Worm (Caenorhabditis elegans): ENCODE measurements around the gene snu-23.

- TF ChIP-seq mls-2 (tag; optimal IDR thresholded peaks at IDR 0.05) (no peak), nhr-237 (tag; optimal IDR thresholded peaks at IDR 0.05) (no peak), elt-1 (tag; optimal IDR thresholded peaks at IDR 0.05; ENCODE audit: borderline replicate concordance, insufficient read depth) (no peak), lsy-2 (tag; optimal IDR thresholded peaks at IDR 0.05) (no peak)
These were observed 2.5 kb downstream of the snu-23 start, which contains the start of gene ZK686.5 for ce11 chrIII:7767415-7767814.
